Fruit fly (Drosophila melanogaster): Measurements from ENCODE around the gene CG3708.

Gene CG3708

dm6 chrX:955873-956272 lies 26.0 kb upstream of the CG3708 start (continued):
- peak in 1 of 2 experiments; percentile 59 for TF ChIP-seq Pdp1 (GFP tag; optimal IDR thresholded peaks at IDR 0.05)
- TF ChIP-seq fd96Cb (tag; optimal IDR thresholded peaks at IDR 0.05): peak; percentile 61
- peak; percentile 54; the same call in 1 of the 2 replicates for TF ChIP-seq Xrp1 (GFP tag; IDR thresholded peaks at IDR 0.05)
- TF ChIP-seq CG2875 (GFP tag; optimal IDR thresholded peaks at IDR 0.05): no peak
- peak; percentile 42 for TF ChIP-seq CG18262 (tag; optimal IDR thresholded peaks at IDR 0.05)
- peak; percentile 58 for TF ChIP-seq nmo (GFP tag; optimal IDR thresholded peaks at IDR 0.05)
- no peak for TF ChIP-seq Neu2 (GFP tag; optimal IDR thresholded peaks at IDR 0.05; ENCODE audit: borderline replicate concordance)
- peak; percentile 53 for TF ChIP-seq caup (GFP tag; optimal IDR thresholded peaks at IDR 0.05; ENCODE audit: severe bottlenecking)
- TF ChIP-seq Asciz (GFP tag; optimal IDR thresholded peaks at IDR 0.05): peak; percentile 18
- TF ChIP-seq CrebB (tag; optimal IDR thresholded peaks at IDR 0.05): peak; percentile 0
- peak; percentile 75 for TF ChIP-seq CG12071 (GFP tag; optimal IDR thresholded peaks at IDR 0.05)
- TF ChIP-seq NK7.1 (GFP tag; optimal IDR thresholded peaks at IDR 0.05): peak; percentile 22
- peak; percentile 60 for TF ChIP-seq PHDP (tag; optimal IDR thresholded peaks at IDR 0.05)
- peak; percentile 37 for TF ChIP-seq tx (GFP tag; optimal IDR thresholded peaks at IDR 0.05)
- TF ChIP-seq tio (GFP tag; optimal IDR thresholded peaks at IDR 0.05): peak; percentile 14
- TF ChIP-seq Ets65A (GFP tag): peak; percentile 93
- TF ChIP-seq CG34422 (GFP tag; IDR thresholded peaks at IDR 0.05): peak; percentile 61; the same call in 2 of the 3 replicates
- TF ChIP-seq Kr (GFP tag; optimal IDR thresholded peaks at IDR 0.05): no peak
- no peak for TF ChIP-seq bigmax (GFP tag; optimal IDR thresholded peaks at IDR 0.05)
- peak; percentile 66 for TF ChIP-seq row (GFP tag; IDR thresholded peaks at IDR 0.05)
- TF ChIP-seq nau (GFP tag; optimal IDR thresholded peaks at IDR 0.05): peak; percentile 18
- peak in 1 of 2 experiments; percentile 71 for TF ChIP-seq eve (GFP tag; optimal IDR thresholded peaks at IDR 0.05)
- TF ChIP-seq maf-S (GFP tag; optimal IDR thresholded peaks at IDR 0.05): peak; percentile 6
- no peak for TF ChIP-seq gfzf (GFP tag; optimal IDR thresholded peaks at IDR 0.05)
- TF ChIP-seq CG11456 (GFP tag; IDR thresholded peaks at IDR 0.05): peak; percentile 64; the same call in 2 of the 3 replicates
- TF ChIP-seq CG1024 (GFP tag; IDR thresholded peaks at IDR 0.05): peak; percentile 55; the same call in 1 of the 2 replicates
- TF ChIP-seq CG13624 (GFP tag; optimal IDR thresholded peaks at IDR 0.05): peak; percentile 56
- no peak for TF ChIP-seq inv (GFP tag; IDR thresholded peaks at IDR 0.05; ENCODE audit: partially characterized antibody)
- peak; percentile 56 for TF ChIP-seq CG17328 (GFP tag; IDR thresholded peaks at IDR 0.05)
- TF ChIP-seq tgo (GFP tag; IDR thresholded peaks at IDR 0.05): peak; percentile 55; the same call in 2 of the 3 replicates
- no peak for TF ChIP-seq knrl (GFP tag; IDR thresholded peaks at IDR 0.05; ENCODE audit: partially characterized antibody)
- TF ChIP-seq az2 (GFP tag; optimal IDR thresholded peaks at IDR 0.05): peak; percentile 55
- TF ChIP-seq chif (GFP tag; optimal IDR thresholded peaks at IDR 0.05): peak; percentile 31 to 33
- TF ChIP-seq CG4617 (GFP tag; optimal IDR thresholded peaks at IDR 0.05; ENCODE audit: borderline replicate concordance): no peak
- TF ChIP-seq H15 (GFP tag; IDR thresholded peaks at IDR 0.05): peak; percentile 51; the same call in 1 of the 3 replicates
- TF ChIP-seq CG1603 (tag; optimal IDR thresholded peaks at IDR 0.05): peak; percentile 78
- no peak; the same call in 1 of the 2 replicates for TF ChIP-seq klu (GFP tag; IDR thresholded peaks at IDR 0.05)
- peak; percentile 2 for TF ChIP-seq CG1529 (GFP tag; optimal IDR thresholded peaks at IDR 0.05)
- peak; percentile 30 for TF ChIP-seq abd-A (tag; optimal IDR thresholded peaks at IDR 0.05)
- TF ChIP-seq sob (GFP tag; IDR thresholded peaks at IDR 0.05): peak; percentile 53; the same call in 1 of the 2 replicates
- TF ChIP-seq seq (GFP tag; IDR thresholded peaks at IDR 0.05): peak; percentile 57
- TF ChIP-seq CG8290 (GFP tag; optimal IDR thresholded peaks at IDR 0.05): no peak
- TF ChIP-seq CG8290 (tag; optimal IDR thresholded peaks at IDR 0.05): peak in 1 of 2 experiments; percentile 90
- 0 out of 3 replicates have a peak, but pooled peaks have one; percentile 46 for TF ChIP-seq CG11560 (tag; IDR thresholded peaks at IDR 0.05)
- peak; percentile 48; the same call in 1 of the 2 replicates for TF ChIP-seq ara (GFP tag; IDR thresholded peaks at IDR 0.05)
- peak; percentile 76 for TF ChIP-seq CG11504 (tag; optimal IDR thresholded peaks at IDR 0.05)
- TF ChIP-seq Blimp-1 (GFP tag; optimal IDR thresholded peaks at IDR 0.05): peak; percentile 57
- peak; percentile 65 for TF ChIP-seq ATbp (GFP tag; optimal IDR thresholded peaks at IDR 0.05)
- peak; percentile 55 for TF ChIP-seq CG8944 (GFP tag; optimal IDR thresholded peaks at IDR 0.05)
- peak; percentile 16 for TF ChIP-seq Side (GFP tag; optimal IDR thresholded peaks at IDR 0.05)
